Worm (Caenorhabditis elegans): ENCODE measurements around the gene srh-68.

DNA sequence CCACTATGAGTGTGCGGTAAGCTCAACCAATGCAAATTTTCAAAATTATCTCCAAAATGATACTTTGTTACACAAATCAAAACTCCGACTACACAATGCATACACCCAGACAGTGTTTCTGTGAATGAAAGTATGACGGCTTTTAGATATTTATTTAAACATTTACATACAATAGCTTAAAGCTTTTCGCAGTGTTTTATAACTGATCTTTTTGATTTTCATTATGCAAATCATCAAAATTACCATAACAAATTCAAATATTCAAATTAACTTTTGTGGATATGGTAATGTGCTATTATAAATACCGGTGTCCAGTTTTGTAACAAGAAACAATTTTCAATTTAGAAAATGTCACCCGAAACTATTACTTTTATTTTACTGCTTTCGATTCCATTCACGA is 39.3 kb downstream of the srh-68 start, which contains the start of the genes F49C5.5 and F49C5.10:
- TF ChIP-seq C08G9.2 (tag; optimal IDR thresholded peaks at IDR 0.05) (no peak), ets-4 (tag; optimal IDR thresholded peaks at IDR 0.05) (no peak), ceh-18 (tag; optimal IDR thresholded peaks at IDR 0.05) (no peak)

Data from whole organism, late embryonic.